Worm (Caenorhabditis elegans): ENCODE results near the gene dlc-5.

DNA sequence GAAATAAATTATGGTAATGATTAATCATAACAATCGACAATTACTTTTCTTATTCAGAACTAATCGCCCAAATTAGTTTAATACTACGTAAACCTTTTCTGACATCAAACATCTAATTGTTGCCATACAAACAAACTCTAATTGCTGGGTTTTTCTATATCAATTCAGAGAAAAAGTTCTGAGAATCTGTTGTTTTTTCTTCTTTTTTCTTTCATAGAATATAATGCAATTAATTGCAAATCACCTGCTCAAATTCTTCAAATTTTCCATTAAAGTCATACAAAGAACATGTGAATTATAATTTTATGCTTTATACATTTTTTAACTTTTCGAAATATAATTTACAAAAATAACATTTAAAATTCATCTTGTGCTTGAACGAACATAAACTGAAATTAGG is 34.6 kb upstream of the dlc-5 start:
- no peak for TF ChIP-seq odd-2 (tag; optimal IDR thresholded peaks at IDR 0.05)
- TF ChIP-seq pqm-1 (tag; optimal IDR thresholded peaks at IDR 0.05), result no peak
- TF ChIP-seq nhr-232 (tag; optimal IDR thresholded peaks at IDR 0.05), result no peak
- TF ChIP-seq pat-9 (tag; optimal IDR thresholded peaks at IDR 0.05), result no peak
- TF ChIP-seq fkh-10 (GFP tag; optimal IDR thresholded peaks at IDR 0.05), result no peak
- no peak for TF ChIP-seq ceh-6 (GFP tag; optimal IDR thresholded peaks at IDR 0.05)

Data from whole organism, late embryonic.